Worm (Caenorhabditis elegans) whole organism, L4 larva: ENCODE measurements around the gene jud-4.

Experiments
- Y105C5A.15 ChIP-seq: fragments of 200-800 bp; sonication (Bioruptor generic); IDR thresholded peaks from 2 replicates; pipeline ENCODE4 v1.3.6; 2022; ENCODE audit warnings: missing genetic modification characterization, missing compliant biosample characterization
- lir-3 ChIP-seq: sonication (generic microtip); optimal IDR thresholded peaks from 2 replicates; lab custom pipeline; 2016; ENCODE audit warnings: mild to moderate bottlenecking, missing genetic modification characterization, missing compliant biosample characterization
- lsy-2 ChIP-seq, 2 experiments: fragments of 150-350 bp in 1 of 2; sonication (generic microtip) in 1 of 2; optimal IDR thresholded peaks; 2 replicates each; lab custom pipeline; 2014 to 2017; ENCODE audit warnings: missing biosample characterization in 2 of 2, missing genetic modification characterization in 2 of 2
- mep-1 ChIP-seq: fragments of 150-350 bp; sonication (generic microtip); optimal IDR thresholded peaks from 3 replicates; lab custom pipeline; 2014; ENCODE audit warnings: missing biosample characterization, missing genetic modification characterization
- nhr-237 ChIP-seq: sonication (generic microtip); optimal IDR thresholded peaks from 2 replicates; lab custom pipeline; 2017; ENCODE audit warnings: missing biosample characterization, missing genetic modification characterization
- nhr-28 ChIP-seq: fragments of 150-350 bp; optimal IDR thresholded peaks from 2 replicates; lab custom pipeline; 2014; ENCODE audit warnings: missing biosample characterization, missing genetic modification characterization
- saeg-2 ChIP-seq: fragments of 200-800 bp; sonication (Bioruptor generic); IDR thresholded peaks from 2 replicates; pipeline ENCODE4 v1.3.6; 2022; ENCODE audit warnings: missing genetic modification reagents, missing genetic modification characterization, missing compliant biosample characterization
- snpc-1.2 ChIP-seq: fragments of 200-800 bp; sonication (Bioruptor generic); IDR thresholded peaks from 2 replicates; pipeline ENCODE4 v1.3.6; 2022; ENCODE audit warnings: missing genetic modification reagents, missing genetic modification characterization, missing compliant biosample characterization

- TF ChIP-seq nhr-28 (tag; lab: Kevin White, UChicago) (no peak), mep-1 (tag; lab: Kevin White, UChicago) (peak; percentile 28), lsy-2 (tag; optimal IDR thresholded peaks at IDR 0.05; lab: Kevin White, UChicago) (no peak), saeg-2 (GFP tag; lab: Robert Waterston, UW) (no peak), snpc-1.2 (GFP tag; lab: Robert Waterston, UW) (peak; percentile 81), nhr-237 (no peak), lir-3 (tag; lab: Kevin White, UChicago) (no peak), Y105C5A.15 (GFP tag; lab: Robert Waterston, UW) (no peak; the same call in 1 of the 2 replicates)
Observed at ce11 chrX:15236036-15236435, 47.9 kb upstream of the jud-4 start.
